Worm (Caenorhabditis elegans) whole organism, L4 larva: ENCODE measurements around the gene srbc-75.

Experiments
- D1046.2 ChIP-seq: fragments of 200-800 bp; sonication (Bioruptor generic); IDR thresholded peaks from 2 replicates; pipeline ENCODE4 v1.3.6; 2022; ENCODE audit warnings: missing genetic modification characterization, missing compliant biosample characterization
- Y75B8A.6 ChIP-seq: fragments of 200-800 bp; sonication (Bioruptor generic); IDR thresholded peaks from 2 replicates; pipeline ENCODE4 v1.3.6; 2022; ENCODE audit warnings: missing genetic modification reagents, missing genetic modification characterization, missing compliant biosample characterization
- ztf-11 ChIP-seq: fragments of 150-350 bp; optimal IDR thresholded peaks from 2 replicates; lab custom pipeline; 2014; ENCODE audit warnings: missing biosample characterization, missing genetic modification characterization

- TF ChIP-seq D1046.2 (GFP tag; lab: Robert Waterston, UW) = no peak
- no peak for TF ChIP-seq Y75B8A.6 (GFP tag; lab: Robert Waterston, UW)
- TF ChIP-seq ztf-11 = no peak
Observed at ce11 chrV:15293865-15294264, 40.2 kb downstream of the srbc-75 start, which contains the start of gene str-96.
